Fruit fly (Drosophila melanogaster): ENCODE measurements around the gene CG12375.
A peak's percentile ranks its signal among the peaks of the same experiment; 100 is the strongest.

dm6 chr2L:8126849-8127602, at the start of gene CG12375, which contains the start of gene CG8668:
- no peak for TF ChIP-seq da (GFP tag; optimal IDR thresholded peaks at IDR 0.05)
- no peak for TF ChIP-seq CG30020 (tag; optimal IDR thresholded peaks at IDR 0.05)
- TF ChIP-seq gt (GFP tag; IDR thresholded peaks at IDR 0.05), result no peak
- TF ChIP-seq YL-1 (GFP tag; optimal IDR thresholded peaks at IDR 0.05), result peak; percentile 46
- TF ChIP-seq Mad (GFP tag; optimal IDR thresholded peaks at IDR 0.05), result no peak
- TF ChIP-seq CG14710 (tag; optimal IDR thresholded peaks at IDR 0.05), result peak; percentile 40
